Fruit fly (Drosophila melanogaster) whole organism, prepupa: Measurements from ENCODE around the gene CG15742.
A peak's percentile ranks its signal among the peaks of the same experiment; 100 is the strongest.

Experiments used
- CG10631 ChIP-seq: fragments of 200-800 bp; sonication (Bioruptor generic); optimal IDR thresholded peaks from 2 replicates; lab custom pipeline; 2016; ENCODE audit warnings: missing biosample characterization, missing genetic modification characterization
- CG11294 ChIP-seq: fragments of 200-800 bp; sonication (Bioruptor generic); IDR thresholded peaks from 2 replicates; pipeline ENCODE4 v1.3.6; 2022; ENCODE audit warnings: missing biosample characterization, missing genetic modification characterization
- CG11762 ChIP-seq: fragments of 200-800 bp; sonication (Bioruptor generic); optimal IDR thresholded peaks from 3 replicates; lab custom pipeline; 2016; ENCODE audit warnings: missing biosample characterization, missing genetic modification characterization; ENCODE audit not compliant: insufficient read depth
- CG4318 ChIP-seq: fragments of 200-800 bp; sonication (Bioruptor generic); optimal IDR thresholded peaks from 3 replicates; lab custom pipeline; 2017; ENCODE audit warnings: missing biosample characterization, mild to moderate bottlenecking, missing genetic modification characterization
- Eip78C ChIP-seq: fragments of 200-800 bp; sonication (Bioruptor generic); peaks from one replicate; lab custom pipeline; 2016; ENCODE audit warnings: missing biosample characterization, missing genetic modification characterization
- Eip93F ChIP-seq: fragments of 200-800 bp; sonication (Bioruptor generic); optimal IDR thresholded peaks from 2 replicates; lab custom pipeline; 2016; ENCODE audit warnings: missing biosample characterization, mild to moderate bottlenecking, missing genetic modification characterization

dm6 chrX:13233811-13234737 lies 24.2 kb downstream of the CG15742 start:
- TF ChIP-seq CG10631 (GFP tag; lab: Kevin White, UChicago), result peak; percentile 77
- TF ChIP-seq CG4318 (GFP tag; lab: Kevin White, UChicago), result peak; percentile 49
- peak; percentile 74 for TF ChIP-seq CG11762 (GFP tag; lab: Kevin White, UChicago)
- peak; percentile 39 for TF ChIP-seq Eip93F (GFP tag; lab: Kevin White, UChicago)
- TF ChIP-seq CG11294 (GFP tag; lab: Robert Waterston, UW), result no peak
- TF ChIP-seq Eip78C (GFP tag; lab: Kevin White, UChicago), result peak; percentile 96
